Fruit fly (Drosophila melanogaster): ENCODE data around the gene CG33229.
A peak's percentile ranks its signal among the peaks of the same experiment; 100 is the strongest.

CG33229 gene

dm6 chr3L:262724-263177 is 39.1 kb downstream of the CG33229 start (continued):
- TF ChIP-seq CG2202 (tag; optimal IDR thresholded peaks at IDR 0.05) (no peak), CG9932 (GFP tag; IDR thresholded peaks at IDR 0.05) (peak; percentile 32; the same call in 1 of the 2 replicates), ttk (GFP tag; IDR thresholded peaks at IDR 0.05) (no peak), CG6854 (GFP tag; optimal IDR thresholded peaks at IDR 0.05) (peak; percentile 6), bab2 (GFP tag; optimal IDR thresholded peaks at IDR 0.05) (no peak), GATAe (GFP tag; conservative IDR thresholded peaks at IDR 0.05) (no peak), Ptx1 (GFP tag; IDR thresholded peaks at IDR 0.05) (no peak), CG6813 (GFP tag; optimal IDR thresholded peaks at IDR 0.05) (no peak), CG11247 (GFP tag; IDR thresholded peaks at IDR 0.05) (no peak), Med (GFP tag) (peak; percentile 79), CG2889 (GFP tag; IDR thresholded peaks at IDR 0.05) (no peak), sima (GFP tag; optimal IDR thresholded peaks at IDR 0.05) (no peak), Usf (GFP tag; optimal IDR thresholded peaks at IDR 0.05) (no peak), Adf1 (GFP tag; IDR thresholded peaks at IDR 0.05) (0 out of 2 replicates have a peak, but pooled peaks have one; percentile 7), tna (GFP tag; IDR thresholded peaks at IDR 0.05; ENCODE audit: partially characterized antibody) (peak; percentile 62; the same call in 1 of the 2 replicates), CG18262 (tag; optimal IDR thresholded peaks at IDR 0.05) (no peak), Dek (tag; optimal IDR thresholded peaks at IDR 0.05) (no peak), CG16813 (GFP tag; IDR thresholded peaks at IDR 0.05; ENCODE audit: partially characterized antibody) (peak; percentile 78), CG12659 (GFP tag; optimal IDR thresholded peaks at IDR 0.05) (peak; percentile 34), C15 (GFP tag; IDR thresholded peaks at IDR 0.05) (no peak), CG6765 (GFP tag; optimal IDR thresholded peaks at IDR 0.05) (no peak), HLH54F (GFP tag; optimal IDR thresholded peaks at IDR 0.05) (no peak), HLH4C (GFP tag; IDR thresholded peaks at IDR 0.05; ENCODE audit: partially characterized antibody) (peak; percentile 70), Optix (GFP tag; IDR thresholded peaks at IDR 0.05) (no peak), CG14050 (GFP tag; IDR thresholded peaks at IDR 0.05) (no peak), en (GFP tag; optimal IDR thresholded peaks at IDR 0.05) (no peak), CG17829 (tag; optimal IDR thresholded peaks at IDR 0.05) (peak; percentile 7), ab (GFP tag; optimal IDR thresholded peaks at IDR 0.05) (no peak), Nf-YC (tag; optimal IDR thresholded peaks at IDR 0.05) (peak; percentile 43), aop (GFP tag; IDR thresholded peaks at IDR 0.05) (no peak), croc (GFP tag; conservative IDR thresholded peaks at IDR 0.05) (no peak), nmo (GFP tag; optimal IDR thresholded peaks at IDR 0.05) (no peak), CG9727 (GFP tag; optimal IDR thresholded peaks at IDR 0.05) (no peak), CG4424 (GFP tag; optimal IDR thresholded peaks at IDR 0.05) (no peak), sob (GFP tag; IDR thresholded peaks at IDR 0.05) (no peak), Fer3 (tag; optimal IDR thresholded peaks at IDR 0.05) (no peak), pan (optimal IDR thresholded peaks at IDR 0.05) (no peak), pan (GFP tag; optimal IDR thresholded peaks at IDR 0.05 in 1 of 2, IDR thresholded peaks at IDR 0.05 in 1 of 2) (no peak), Gug (GFP tag; IDR thresholded peaks at IDR 0.05) (no peak), run (tag; optimal IDR thresholded peaks at IDR 0.05) (no peak), luna (GFP tag; optimal IDR thresholded peaks at IDR 0.05) (no peak), Hr3 (GFP tag; optimal IDR thresholded peaks at IDR 0.05) (no peak), CG13424 (tag; optimal IDR thresholded peaks at IDR 0.05) (no peak), p53 (GFP tag; optimal IDR thresholded peaks at IDR 0.05) (no peak), zfh1 (GFP tag; IDR thresholded peaks at IDR 0.05) (no peak), CG10654 (GFP tag; optimal IDR thresholded peaks at IDR 0.05) (no peak), CG30403 (GFP tag; optimal IDR thresholded peaks at IDR 0.05) (no peak), CG1602 (GFP tag; optimal IDR thresholded peaks at IDR 0.05) (no peak), Lim3 (GFP tag; IDR thresholded peaks at IDR 0.05) (no peak), Sry-δ (GFP tag; optimal IDR thresholded peaks at IDR 0.05) (peak; percentile 89), usp (GFP tag; optimal IDR thresholded peaks at IDR 0.05) (no peak), prd (optimal IDR thresholded peaks at IDR 0.05) (no peak), prd (GFP tag; IDR thresholded peaks at IDR 0.05) (no peak)

Measured in whole organism, embryonic.